Worm (Caenorhabditis elegans): ENCODE results near the gene T22G5.3.

Gene T22G5.3

DNA sequence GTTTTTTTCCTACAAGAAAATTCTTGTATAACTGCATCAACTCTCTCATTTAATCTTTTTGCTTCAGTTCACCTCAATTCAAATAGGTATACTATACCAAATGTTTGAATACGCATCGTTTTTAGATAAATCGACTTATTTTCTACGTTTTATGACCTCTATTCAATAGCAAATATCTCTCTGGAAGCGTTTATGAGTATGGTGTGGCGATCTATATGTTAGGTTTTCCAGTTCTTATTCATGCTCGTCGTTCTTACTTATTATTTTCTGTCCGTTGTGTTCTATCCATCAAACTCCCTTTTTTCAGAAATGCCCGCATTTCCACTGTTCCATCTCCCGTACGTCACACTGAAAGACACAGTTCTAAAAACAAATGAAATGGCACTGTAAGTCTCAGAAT lies at the start of gene T22G5.3:
Gene T22G5.3, plus strand, starts transcription at position 301 of the 400 bp plus-strand sequence.
- no peak for TF ChIP-seq ceh-20 (GFP tag; IDR thresholded peaks at IDR 0.05)
- no peak for TF ChIP-seq ceh-62 (tag; optimal IDR thresholded peaks at IDR 0.05)
- no peak for TF ChIP-seq unc-130 (GFP tag; optimal IDR thresholded peaks at IDR 0.05)
- no peak for TF ChIP-seq nhr-10 (tag; optimal IDR thresholded peaks at IDR 0.05)
- TF ChIP-seq ceh-44 (GFP tag; IDR thresholded peaks at IDR 0.05): no peak
- TF ChIP-seq ceh-82 (tag; optimal IDR thresholded peaks at IDR 0.05): no peak
- no peak for TF ChIP-seq ama-1 (optimal IDR thresholded peaks at IDR 0.05)
- no peak for TF ChIP-seq spr-3 (GFP tag; optimal IDR thresholded peaks at IDR 0.05)
- no peak for TF ChIP-seq dpl-1 (GFP tag; optimal IDR thresholded peaks at IDR 0.05)
- no peak for TF ChIP-seq Y5F2A.4 (GFP tag; optimal IDR thresholded peaks at IDR 0.05)
- no peak for TF ChIP-seq mes-2 (tag; optimal IDR thresholded peaks at IDR 0.05; ENCODE audit: poor library complexity, severe bottlenecking)
- TF ChIP-seq zfp-2 (tag; optimal IDR thresholded peaks at IDR 0.05): no peak
- no peak for TF ChIP-seq nhr-11 (tag; optimal IDR thresholded peaks at IDR 0.05)
- TF ChIP-seq zag-1 (tag; optimal IDR thresholded peaks at IDR 0.05): no peak

DNA sequence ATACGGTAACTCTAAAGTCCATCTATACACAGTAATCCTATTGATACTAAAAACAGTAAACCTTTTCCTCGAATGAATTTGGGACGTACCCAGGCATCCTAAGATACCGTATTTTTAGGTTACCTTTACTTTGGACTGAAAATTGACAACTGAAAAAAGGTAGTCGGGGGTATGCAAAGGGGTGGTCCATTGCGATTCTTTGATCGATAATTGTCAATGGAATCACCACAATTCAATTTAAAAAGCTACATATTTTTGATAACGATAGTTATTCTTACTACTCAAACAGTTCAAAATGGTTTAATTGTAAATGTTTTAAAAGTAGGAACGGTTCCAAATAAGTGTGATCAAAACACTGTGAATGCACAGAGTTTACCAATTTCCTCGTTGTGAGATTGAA lies 46.8 kb upstream of the T22G5.3 start, which contains the start of gene srx-129:
Gene srx-129, plus strand, starts transcription at position 301 of the 400 bp plus-strand sequence.
- TF ChIP-seq nhr-28 (tag; optimal IDR thresholded peaks at IDR 0.05) (no peak), lim-7 (GFP tag; IDR thresholded peaks at IDR 0.05) (no peak)

ce11 chrV:13837173-13837572 lies 43.5 kb upstream of the T22G5.3 start, which contains the start of gene srx-128:
TSS of gene srx-128 (plus strand) at chrV:13837473.
- TF ChIP-seq F26F4.8 (GFP tag; conservative IDR thresholded peaks at IDR 0.05) (no peak), mxl-2 (GFP tag; conservative IDR thresholded peaks at IDR 0.05) (no peak), T20F7.1 (GFP tag; optimal IDR thresholded peaks at IDR 0.05) (no peak), dmd-9 (GFP tag; IDR thresholded peaks at IDR 0.05) (no peak), ceh-28 (tag; optimal IDR thresholded peaks at IDR 0.05) (no peak), lim-7 (GFP tag; IDR thresholded peaks at IDR 0.05) (no peak), lin-1 (GFP tag; IDR thresholded peaks at IDR 0.05) (no peak), lin-29 (GFP tag; IDR thresholded peaks at IDR 0.05) (no peak), unc-130 (GFP tag; optimal IDR thresholded peaks at IDR 0.05) (no peak), mep-1 (tag; optimal IDR thresholded peaks at IDR 0.05) (no peak), dpl-1 (GFP tag; optimal IDR thresholded peaks at IDR 0.05) (no peak), zfp-3 (GFP tag; conservative IDR thresholded peaks at IDR 0.05) (no peak), lin-39 (tag; optimal IDR thresholded peaks at IDR 0.05) (no peak), ceh-62 (tag; optimal IDR thresholded peaks at IDR 0.05) (no peak), daf-12 (tag; optimal IDR thresholded peaks at IDR 0.05) (no peak), ctbp-1 (GFP tag; IDR thresholded peaks at IDR 0.05) (no peak), Y75B8A.6 (GFP tag; IDR thresholded peaks at IDR 0.05) (no peak), zip-2 (tag; optimal IDR thresholded peaks at IDR 0.05) (no peak), dve-1 (tag; optimal IDR thresholded peaks at IDR 0.05; ENCODE audit: insufficient read depth) (no peak)

DNA sequence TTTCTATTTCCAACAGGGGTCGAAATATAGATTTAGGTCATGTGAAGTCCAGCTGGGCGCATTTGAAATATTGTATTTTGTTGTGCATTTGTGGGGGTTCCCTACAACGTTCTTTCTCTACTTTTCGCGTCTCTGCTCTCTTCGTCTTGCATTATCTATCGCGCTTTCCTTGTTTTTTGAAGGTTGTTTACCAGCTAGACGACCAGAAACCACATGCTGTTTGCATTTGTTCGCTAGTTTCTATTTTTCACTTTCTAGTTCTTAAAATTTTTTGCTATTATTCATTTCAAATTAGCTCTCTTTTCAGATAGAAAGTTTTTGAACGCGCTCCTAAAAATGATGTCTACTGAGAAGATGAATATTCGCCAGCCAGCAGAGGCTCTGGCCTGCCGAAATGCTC lies 41.3 kb upstream of the T22G5.3 start, which contains the start of gene F55B12.10:
Gene F55B12.10, plus strand, starts transcription at position 301 of the 400 bp plus-strand sequence.
- TF ChIP-seq spr-3 (GFP tag; optimal IDR thresholded peaks at IDR 0.05) (no peak), spr-1 (tag; optimal IDR thresholded peaks at IDR 0.05) (no peak), R02D3.7 (tag; optimal IDR thresholded peaks at IDR 0.05) (no peak), aha-1 (tag) (no peak), mdl-1 (tag; optimal IDR thresholded peaks at IDR 0.05) (peak in 1 of 2 experiments; percentile 66), unc-62 (GFP tag; optimal IDR thresholded peaks at IDR 0.05 in 1 of 2) (peak in 1 of 2 experiments; percentile 35), unc-62 (tag; optimal IDR thresholded peaks at IDR 0.05) (no peak), Y48G9A.11 (GFP tag; IDR thresholded peaks at IDR 0.05) (no peak), nhr-28 (tag; optimal IDR thresholded peaks at IDR 0.05) (peak; percentile 10)
